Fruit fly (Drosophila melanogaster) Kc167 (cell line): ENCODE results near the gene Mst57Da.

Experiments used
- insv ChIP-seq: fragments of >200 bp; optimal IDR thresholded peaks from 3 replicates; lab custom pipeline; 2018; ENCODE audit warnings: missing external identifiers
- psq ChIP-seq: fragments of >200 bp; optimal IDR thresholded peaks from 2 replicates; lab custom pipeline; 2017; ENCODE audit warnings: missing external identifiers
- ttk ChIP-seq: sonication (Bioruptor generic); optimal IDR thresholded peaks from 2 replicates; lab custom pipeline; 2017; ENCODE audit warnings: missing external identifiers

DNA sequence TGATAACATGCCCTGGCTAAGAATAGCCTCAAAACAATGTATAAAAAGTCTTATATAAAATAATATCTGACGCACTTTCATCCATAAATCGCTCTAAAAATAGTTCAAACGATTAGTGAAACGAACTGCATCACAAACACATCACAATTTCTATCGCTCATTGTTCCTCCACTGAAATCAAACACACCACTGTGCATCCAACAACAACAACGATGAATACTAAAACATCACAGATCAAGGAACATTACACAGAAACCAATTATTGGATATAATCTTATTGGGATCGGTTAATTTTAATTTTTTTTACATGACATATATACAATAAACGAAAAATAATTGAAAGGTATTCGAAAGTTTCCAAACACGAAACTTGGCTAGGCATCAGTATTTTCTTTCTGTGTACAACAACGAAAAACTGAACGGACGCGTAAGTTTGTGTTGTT, 47.6 kb upstream of the Mst57Da start:
- no peak for TF ChIP-seq insv (lab: Kevin White, UChicago)
- TF ChIP-seq psq (lab: Kevin White, UChicago): no peak
- no peak for TF ChIP-seq ttk (lab: Kevin White, UChicago)
